Fruit fly (Drosophila melanogaster) whole organism, embryonic: Measurements from ENCODE around the gene sxe2.
A peak's percentile ranks its signal among the peaks of the same experiment; 100 is the strongest.

Experiments used
- Abd-B ChIP-seq: fragments of 200-800 bp; sonication (Bioruptor generic); optimal IDR thresholded peaks from 2 replicates; lab custom pipeline; 2018; ENCODE audit warnings: missing biosample characterization, mild to moderate bottlenecking, missing genetic modification characterization, moderate library complexity
- Aef1 ChIP-seq: fragments of 200-800 bp; sonication (Bioruptor generic); IDR thresholded peaks from 3 replicates; pipeline ENCODE4 v1.3.6; 2022; ENCODE audit warnings: missing biosample characterization, missing genetic modification characterization
- BEAF-32 ChIP-seq: fragments of 200-800 bp; sonication (Bioruptor generic); optimal IDR thresholded peaks from 3 replicates; lab custom pipeline; 2017; ENCODE audit warnings: missing biosample characterization, missing genetic modification characterization, mild to moderate bottlenecking, moderate library complexity, missing genetic modification reagents
- C15 ChIP-seq: fragments of 200-800 bp; sonication (Bioruptor generic); IDR thresholded peaks from 3 replicates; pipeline ENCODE4 v1.3.6; 2022; ENCODE audit warnings: missing biosample characterization, missing genetic modification characterization
- CG10209 ChIP-seq: fragments of 200-800 bp; sonication (Bioruptor generic); optimal IDR thresholded peaks from 3 replicates; lab custom pipeline; 2017; ENCODE audit warnings: missing biosample characterization, mild to moderate bottlenecking, missing genetic modification characterization, missing genetic modification reagents
- CG11504 ChIP-seq: fragments of 200-800 bp; sonication (Bioruptor generic); optimal IDR thresholded peaks from 3 replicates; lab custom pipeline; 2019; ENCODE audit warnings: missing biosample characterization, mild to moderate bottlenecking, missing genetic modification characterization, moderate library complexity
- CG12071 ChIP-seq: fragments of 200-800 bp; sonication (Bioruptor generic); optimal IDR thresholded peaks from 3 replicates; lab custom pipeline; 2018; ENCODE audit warnings: missing biosample characterization, mild to moderate bottlenecking, missing genetic modification characterization
- CG12659 ChIP-seq: fragments of 200-800 bp; sonication (Bioruptor generic); optimal IDR thresholded peaks from 3 replicates; lab custom pipeline; 2017; ENCODE audit warnings: mild to moderate bottlenecking, missing biosample characterization, missing genetic modification reagents, missing genetic modification characterization
- CG13894 ChIP-seq: fragments of 200-800 bp; sonication (Bioruptor generic); optimal IDR thresholded peaks from 3 replicates; lab custom pipeline; 2018; ENCODE audit warnings: missing biosample characterization, mild to moderate bottlenecking, missing genetic modification characterization, moderate library complexity
- CG15479 ChIP-seq: fragments of 200-800 bp; sonication (Bioruptor generic); optimal IDR thresholded peaks from 3 replicates; lab custom pipeline; 2019; ENCODE audit warnings: missing biosample characterization, mild to moderate bottlenecking, missing genetic modification characterization, moderate library complexity
- CG15601 ChIP-seq: fragments of 200-800 bp; sonication (Bioruptor generic); optimal IDR thresholded peaks from 3 replicates; lab custom pipeline; 2019; ENCODE audit warnings: missing biosample characterization, mild to moderate bottlenecking, missing genetic modification characterization, moderate library complexity
- CG34422 ChIP-seq: fragments of 200-800 bp; sonication (Bioruptor generic); IDR thresholded peaks from 3 replicates; pipeline ENCODE4 v1.3.6; 2022; ENCODE audit warnings: missing biosample characterization, missing genetic modification characterization
- CG3995 ChIP-seq: fragments of 200-800 bp; sonication (Bioruptor generic); optimal IDR thresholded peaks from 3 replicates; lab custom pipeline; 2016; ENCODE audit warnings: missing biosample characterization, missing genetic modification characterization
- CG4404 ChIP-seq: fragments of 200-800 bp; sonication (Bioruptor generic); IDR thresholded peaks from 2 replicates; pipeline ENCODE4 v1.3.6; 2022; ENCODE audit warnings: missing biosample characterization, missing genetic modification characterization
- CG4707 ChIP-seq: fragments of 200-800 bp; sonication (Bioruptor generic); optimal IDR thresholded peaks from 2 replicates; lab custom pipeline; 2018; ENCODE audit warnings: missing biosample characterization, mild to moderate bottlenecking, missing genetic modification characterization, moderate library complexity
- CG6791 ChIP-seq: fragments of 200-800 bp; sonication (Bioruptor generic); IDR thresholded peaks from 3 replicates; pipeline ENCODE4 v1.3.6; 2022; ENCODE audit warnings: missing biosample characterization, missing genetic modification characterization; ENCODE audit not compliant: partially characterized antibody
- CG7963 ChIP-seq: fragments of 200-800 bp; sonication (Bioruptor generic); IDR thresholded peaks from 3 replicates; pipeline ENCODE4 v1.3.6; 2022; ENCODE audit warnings: missing biosample characterization, missing genetic modification characterization; ENCODE audit not compliant: partially characterized antibody
- CG9797 ChIP-seq: fragments of 200-800 bp; sonication (Bioruptor generic); optimal IDR thresholded peaks from 3 replicates; lab custom pipeline; 2018; ENCODE audit warnings: missing biosample characterization, mild to moderate bottlenecking, missing genetic modification characterization
- CTCF ChIP-seq: fragments of 200-800 bp; sonication (Bioruptor generic); optimal IDR thresholded peaks from 2 replicates; lab custom pipeline; 2017; ENCODE audit warnings: missing biosample characterization, mild to moderate bottlenecking, missing genetic modification characterization, moderate library complexity
- Dip3 ChIP-seq: fragments of 200-800 bp; sonication (Bioruptor generic); optimal IDR thresholded peaks from 3 replicates; lab custom pipeline; 2016; ENCODE audit warnings: missing biosample characterization, missing genetic modification characterization
- Dll ChIP-seq: fragments of 200-800 bp; sonication (Bioruptor generic); IDR thresholded peaks from 4 replicates; pipeline ENCODE4 v1.3.6; 2022; ENCODE audit warnings: missing biosample characterization, missing genetic modification characterization; ENCODE audit not compliant: partially characterized antibody
- Dp ChIP-seq: fragments of 200-800 bp; sonication (Bioruptor generic); optimal IDR thresholded peaks from 2 replicates; lab custom pipeline; 2018; ENCODE audit warnings: missing biosample characterization, mild to moderate bottlenecking, missing genetic modification characterization, moderate library complexity
- HLH4C ChIP-seq: fragments of 200-800 bp; sonication (Bioruptor generic); IDR thresholded peaks from 3 replicates; pipeline ENCODE4 v1.3.6; 2022; ENCODE audit warnings: missing biosample characterization, missing genetic modification characterization; ENCODE audit not compliant: partially characterized antibody
- MBD-R2 ChIP-seq: fragments of 200-800 bp; sonication (Bioruptor generic); IDR thresholded peaks from 2 replicates; pipeline ENCODE4 v1.3.6; 2022; ENCODE audit warnings: missing biosample characterization, missing genetic modification characterization
- MESR4 ChIP-seq: fragments of 200-800 bp; sonication (Bioruptor generic); optimal IDR thresholded peaks from 2 replicates; lab custom pipeline; 2018; ENCODE audit warnings: missing biosample characterization, mild to moderate bottlenecking, missing genetic modification characterization, moderate library complexity
- Med ChIP-seq: fragments of 200-800 bp; sonication (Bioruptor generic); peaks from one replicate; lab custom pipeline; 2016; ENCODE audit warnings: missing biosample characterization, missing genetic modification characterization, mild to moderate bottlenecking, inconsistent platforms, moderate library complexity
- Myb ChIP-seq: fragments of 200-800 bp; sonication (Bioruptor generic); optimal IDR thresholded peaks from 2 replicates; lab custom pipeline; 2016; ENCODE audit warnings: missing biosample characterization, missing genetic modification characterization
- Scr ChIP-seq: fragments of 200-800 bp; sonication (Bioruptor generic); IDR thresholded peaks from 2 replicates; pipeline ENCODE4 v1.3.6; 2022; ENCODE audit warnings: missing biosample characterization, missing genetic modification characterization; ENCODE audit not compliant: partially characterized antibody
- Sin3A ChIP-seq: fragments of >200 bp; optimal IDR thresholded peaks from 2 replicates; lab custom pipeline; 2018
- Usf ChIP-seq: fragments of 200-800 bp; sonication (Bioruptor generic); optimal IDR thresholded peaks from 2 replicates; lab custom pipeline; 2017; ENCODE audit warnings: missing genotype, missing biosample characterization, missing genetic modification characterization
- YL-1 ChIP-seq: fragments of 200-800 bp; sonication (Bioruptor generic); optimal IDR thresholded peaks from 3 replicates; lab custom pipeline; 2017; ENCODE audit warnings: missing biosample characterization, mild to moderate bottlenecking, missing genetic modification characterization
- ac ChIP-seq: fragments of 200-800 bp; sonication (Bioruptor generic); optimal IDR thresholded peaks from 3 replicates; lab custom pipeline; 2017; ENCODE audit warnings: missing biosample characterization, mild to moderate bottlenecking, missing genetic modification characterization
- ato ChIP-seq: fragments of 200-800 bp; sonication (Bioruptor generic); IDR thresholded peaks from 2 replicates; pipeline ENCODE4 v1.3.6; 2022; ENCODE audit warnings: missing biosample characterization, missing genetic modification characterization; ENCODE audit not compliant: partially characterized antibody
- bbx ChIP-seq: fragments of 200-800 bp; sonication (Bioruptor generic); IDR thresholded peaks from 2 replicates; pipeline ENCODE4 v1.3.6; 2022; ENCODE audit warnings: missing biosample characterization, missing genetic modification characterization; ENCODE audit not compliant: partially characterized antibody
- ci ChIP-seq: fragments of 200-800 bp; sonication (Bioruptor generic); IDR thresholded peaks from 3 replicates; pipeline ENCODE4 v1.3.6; 2022; ENCODE audit warnings: missing biosample characterization, missing genetic modification characterization
- danr ChIP-seq: fragments of 200-800 bp; sonication (Bioruptor generic); IDR thresholded peaks from 2 replicates; pipeline ENCODE4 v1.3.6; 2022; ENCODE audit warnings: missing biosample characterization, missing genetic modification characterization
- inv ChIP-seq: fragments of 200-800 bp; sonication (Bioruptor generic); IDR thresholded peaks from 2 replicates; pipeline ENCODE4 v1.3.6; 2022; ENCODE audit warnings: missing biosample characterization, missing genetic modification characterization; ENCODE audit not compliant: partially characterized antibody
- lmd ChIP-seq: fragments of 200-800 bp; sonication (Bioruptor generic); IDR thresholded peaks from 2 replicates; pipeline ENCODE4 v1.3.6; 2022; ENCODE audit warnings: missing biosample characterization, missing genetic modification characterization
- mld ChIP-seq: fragments of 200-800 bp; sonication (Bioruptor generic); IDR thresholded peaks from 3 replicates; pipeline ENCODE4 v1.3.6; 2022; ENCODE audit warnings: missing biosample characterization, missing genetic modification characterization; ENCODE audit not compliant: partially characterized antibody
- nmo ChIP-seq: fragments of 200-800 bp; sonication (Bioruptor generic); optimal IDR thresholded peaks from 2 replicates; lab custom pipeline; 2018; ENCODE audit warnings: missing biosample characterization, mild to moderate bottlenecking, missing genetic modification characterization, moderate library complexity
- pfk ChIP-seq: fragments of 200-800 bp; sonication (Bioruptor generic); optimal IDR thresholded peaks from 2 replicates; lab custom pipeline; 2018; ENCODE audit warnings: missing biosample characterization, mild to moderate bottlenecking, missing genetic modification characterization, moderate library complexity
- pita ChIP-seq: fragments of 200-800 bp; sonication (Bioruptor generic); optimal IDR thresholded peaks from 2 replicates; lab custom pipeline; 2017; ENCODE audit warnings: missing biosample characterization, mild to moderate bottlenecking, missing genetic modification characterization
- pzg ChIP-seq: fragments of 200-800 bp; sonication (Bioruptor generic); optimal IDR thresholded peaks from 3 replicates; lab custom pipeline; 2018; ENCODE audit warnings: missing biosample characterization, mild to moderate bottlenecking, missing genetic modification characterization, moderate library complexity
- row ChIP-seq: fragments of 200-800 bp; sonication (Bioruptor generic); IDR thresholded peaks from 3 replicates; pipeline ENCODE4 v1.3.6; 2022; ENCODE audit warnings: missing biosample characterization, missing genetic modification characterization
- sens ChIP-seq: fragments of 200-800 bp; sonication (Bioruptor generic); peaks from one replicate; lab custom pipeline; 2016; ENCODE audit warnings: missing biosample characterization, missing genetic modification characterization
- so ChIP-seq: fragments of 200-800 bp; sonication (Bioruptor generic); IDR thresholded peaks from 3 replicates; pipeline ENCODE4 v1.3.6; 2022; ENCODE audit warnings: missing biosample characterization, missing genetic modification characterization
- stwl ChIP-seq: fragments of 200-800 bp; sonication (Bioruptor generic); optimal IDR thresholded peaks from 3 replicates; lab custom pipeline; 2018; ENCODE audit warnings: missing biosample characterization, mild to moderate bottlenecking, missing genetic modification characterization, moderate library complexity
- vnd ChIP-seq: fragments of 200-800 bp; sonication (Bioruptor generic); IDR thresholded peaks from 3 replicates; pipeline ENCODE4 v1.3.6; 2022; ENCODE audit warnings: missing biosample characterization, missing genetic modification characterization; ENCODE audit not compliant: partially characterized antibody

Gene sxe2

dm6 chr3R:16050621-16051328 is 32.9 kb upstream of the sxe2 start, which contains the start of gene msps:
TSS of gene msps (plus strand) at chr3R:16050801.
- peak; percentile 89 for TF ChIP-seq bbx (GFP tag; lab: Robert Waterston, UW)
- TF ChIP-seq HLH4C (GFP tag; lab: Robert Waterston, UW) = peak; percentile 52; the same call in 2 of the 3 replicates
- no peak for TF ChIP-seq Usf
- peak; percentile 84 for TF ChIP-seq pzg (GFP tag; lab: Kevin White, UChicago)
- 0 out of 3 replicates have a peak, but pooled peaks have one; percentile 5 for TF ChIP-seq ci (GFP tag; lab: Robert Waterston, UW)
- no peak for TF ChIP-seq CG10209
- no peak for TF ChIP-seq pfk
- peak; percentile 43 for TF ChIP-seq BEAF-32 (GFP tag; lab: Kevin White, UChicago)
- TF ChIP-seq ato (GFP tag; lab: Robert Waterston, UW) = peak; percentile 65; the same call in 1 of the 2 replicates
- TF ChIP-seq CG34422 (GFP tag; lab: Robert Waterston, UW) = peak; percentile 49; the same call in 1 of the 3 replicates
- peak; percentile 42 for TF ChIP-seq CG15479
- TF ChIP-seq CG9797 (GFP tag; lab: Kevin White, UChicago) = peak; percentile 87
- TF ChIP-seq CG4707 (GFP tag; lab: Kevin White, UChicago) = no peak
- peak; percentile 55 for TF ChIP-seq MESR4
- no peak for TF ChIP-seq CG15601 (tag; lab: Kevin White, UChicago)
- TF ChIP-seq CG3995 (GFP tag; lab: Kevin White, UChicago) = peak; percentile 37
- peak; percentile 67 for TF ChIP-seq CG12659
- no peak for TF ChIP-seq Aef1
- TF ChIP-seq CG13894 (tag; lab: Kevin White, UChicago) = no peak
- TF ChIP-seq Myb (GFP tag; lab: Kevin White, UChicago) = peak; percentile 47
- TF ChIP-seq Med (GFP tag; lab: Kevin White, UChicago) = peak; percentile 81
- TF ChIP-seq CG4404 (GFP tag; lab: Robert Waterston, UW) = no peak
- TF ChIP-seq Dp (GFP tag; lab: Kevin White, UChicago) = peak; percentile 94
- TF ChIP-seq nmo (GFP tag; lab: Kevin White, UChicago) = peak; percentile 56
- TF ChIP-seq Sin3A = peak; percentile 56
- no peak for TF ChIP-seq C15 (GFP tag; lab: Robert Waterston, UW)
- TF ChIP-seq row (GFP tag; lab: Robert Waterston, UW) = 0 out of 3 replicates have a peak, but pooled peaks have one; percentile 17
- TF ChIP-seq pita (GFP tag; lab: Kevin White, UChicago) = peak; percentile 70
- TF ChIP-seq YL-1 = peak; percentile 76
- TF ChIP-seq CG12071 = no peak
- peak; percentile 0 for TF ChIP-seq CG11504 (tag; lab: Kevin White, UChicago)
- peak; percentile 77 for TF ChIP-seq sens (GFP tag; lab: Kevin White, UChicago)
- peak; percentile 76; the same call in 2 of the 3 replicates for TF ChIP-seq mld (GFP tag; lab: Robert Waterston, UW)
- TF ChIP-seq vnd (GFP tag; lab: Robert Waterston, UW) = peak; percentile 54; the same call in 2 of the 3 replicates
- TF ChIP-seq Scr (GFP tag; lab: Robert Waterston, UW) = no peak; the same call in 1 of the 2 replicates
- no peak for TF ChIP-seq danr (GFP tag; lab: Robert Waterston, UW)
- peak; percentile 89 for TF ChIP-seq CG6791
- peak; percentile 89 for TF ChIP-seq CG7963 (GFP tag; lab: Robert Waterston, UW)
- TF ChIP-seq lmd (GFP tag; lab: Robert Waterston, UW) = no peak
- no peak for TF ChIP-seq so (GFP tag; lab: Robert Waterston, UW)
- 0 out of 4 replicates have a peak, but pooled peaks have one; percentile 42 for TF ChIP-seq Dll (GFP tag; lab: Robert Waterston, UW)
- peak; percentile 31; the same call in 1 of the 2 replicates for TF ChIP-seq inv (GFP tag; lab: Robert Waterston, UW)
- TF ChIP-seq ac = no peak
- TF ChIP-seq MBD-R2 (GFP tag; lab: Robert Waterston, UW) = peak; percentile 82
- peak; percentile 28 for TF ChIP-seq stwl
- no peak for TF ChIP-seq Abd-B
- peak; percentile 6 for TF ChIP-seq CTCF
- no peak for TF ChIP-seq Dip3
